Worm (Caenorhabditis elegans): ENCODE measurements around the gene clr-1.

Gene clr-1

DNA sequence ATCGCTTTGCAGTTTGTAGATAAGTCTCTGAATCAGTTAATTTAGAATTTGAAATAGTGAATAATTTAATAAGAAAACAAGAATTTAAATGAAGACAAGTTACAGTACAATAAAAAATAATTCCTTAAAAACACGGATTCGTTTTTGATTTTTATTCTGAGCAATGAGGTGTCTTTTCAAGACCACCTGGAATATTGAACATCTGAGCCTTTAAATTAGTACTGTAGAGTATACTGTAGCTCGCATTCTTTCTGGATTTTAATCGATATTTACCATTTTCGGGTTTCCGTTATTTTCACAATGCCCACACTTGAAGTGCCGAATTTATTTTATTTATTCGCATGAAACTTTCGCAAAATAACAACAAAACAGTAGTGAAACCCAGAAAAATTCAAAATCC is 42.3 kb upstream of the clr-1 start, which contains the start of gene F07F6.7:
Gene F07F6.7, minus strand, starts transcription at position 27 of the 400 bp plus-strand sequence.
- TF ChIP-seq unc-62 (GFP tag; optimal IDR thresholded peaks at IDR 0.05) (no peak), blmp-1 (tag; optimal IDR thresholded peaks at IDR 0.05) (no peak), unc-120 (tag; optimal IDR thresholded peaks at IDR 0.05; ENCODE audit: poor library complexity, severe bottlenecking) (no peak), nhr-2 (tag; optimal IDR thresholded peaks at IDR 0.05) (no peak), zip-8 (tag; optimal IDR thresholded peaks at IDR 0.05) (no peak), tbx-8 (GFP tag; optimal IDR thresholded peaks at IDR 0.05) (no peak), ceh-39 (tag; optimal IDR thresholded peaks at IDR 0.05) (no peak), ztf-11 (tag; optimal IDR thresholded peaks at IDR 0.05) (no peak), nhr-12 (tag; optimal IDR thresholded peaks at IDR 0.05) (no peak), mep-1 (tag; optimal IDR thresholded peaks at IDR 0.05) (no peak), unc-39 (tag; optimal IDR thresholded peaks at IDR 0.05) (no peak), snpc-4 (tag; optimal IDR thresholded peaks at IDR 0.05) (no peak), lin-13 (tag; optimal IDR thresholded peaks at IDR 0.05) (no peak), cnd-1 (tag; optimal IDR thresholded peaks at IDR 0.05) (no peak), mab-5 (tag; optimal IDR thresholded peaks at IDR 0.05) (no peak), mls-2 (tag; optimal IDR thresholded peaks at IDR 0.05) (no peak), M03D4.4 (tag; optimal IDR thresholded peaks at IDR 0.05) (no peak), flh-1 (GFP tag; optimal IDR thresholded peaks at IDR 0.05) (no peak)

- TF ChIP-seq nhr-2 (tag; optimal IDR thresholded peaks at IDR 0.05), result no peak
- TF ChIP-seq mls-2 (tag; optimal IDR thresholded peaks at IDR 0.05), result no peak
- no peak for TF ChIP-seq ceh-39 (tag; optimal IDR thresholded peaks at IDR 0.05)
- TF ChIP-seq ztf-11 (tag; optimal IDR thresholded peaks at IDR 0.05), result no peak
- no peak for TF ChIP-seq nhr-76 (tag; optimal IDR thresholded peaks at IDR 0.05)
- TF ChIP-seq lin-13 (tag; optimal IDR thresholded peaks at IDR 0.05), result no peak
- no peak for TF ChIP-seq unc-39 (tag; optimal IDR thresholded peaks at IDR 0.05)
- no peak for TF ChIP-seq pha-4 (tag; optimal IDR thresholded peaks at IDR 0.05)
- TF ChIP-seq sem-2 (GFP tag; optimal IDR thresholded peaks at IDR 0.05), result no peak
- no peak for TF ChIP-seq cnd-1 (tag; optimal IDR thresholded peaks at IDR 0.05)
- TF ChIP-seq mep-1 (tag; optimal IDR thresholded peaks at IDR 0.05), result no peak
- no peak for TF ChIP-seq nhr-237 (tag; optimal IDR thresholded peaks at IDR 0.05)
- no peak for TF ChIP-seq ceh-43 (GFP tag; optimal IDR thresholded peaks at IDR 0.05)
- no peak for TF ChIP-seq snpc-4 (tag; optimal IDR thresholded peaks at IDR 0.05)
- no peak for TF ChIP-seq mab-5 (tag; optimal IDR thresholded peaks at IDR 0.05)
- TF ChIP-seq nhr-12 (tag; optimal IDR thresholded peaks at IDR 0.05), result no peak
- TF ChIP-seq ceh-83 (GFP tag; optimal IDR thresholded peaks at IDR 0.05), result no peak
- no peak for TF ChIP-seq flh-1 (GFP tag; optimal IDR thresholded peaks at IDR 0.05)
- no peak for TF ChIP-seq tbx-8 (GFP tag; optimal IDR thresholded peaks at IDR 0.05)
- no peak for TF ChIP-seq ces-1 (GFP tag; optimal IDR thresholded peaks at IDR 0.05)
Observed at ce11 chrII:5425633-5426032, 40.5 kb upstream of the clr-1 start, which contains the start of gene F07F6.8. Gene F07F6.8, minus strand, starts transcription at chrII:5425733.

ce11 chrII:5426054-5426453 is 40.1 kb upstream of the clr-1 start:
- TF ChIP-seq mab-5 (tag; optimal IDR thresholded peaks at IDR 0.05) (no peak), blmp-1 (tag; optimal IDR thresholded peaks at IDR 0.05) (no peak), elt-3 (tag; optimal IDR thresholded peaks at IDR 0.05) (no peak), elt-1 (tag; optimal IDR thresholded peaks at IDR 0.05; ENCODE audit: borderline replicate concordance, insufficient read depth) (no peak), lsy-2 (tag; optimal IDR thresholded peaks at IDR 0.05) (no peak), hlh-1 (tag; optimal IDR thresholded peaks at IDR 0.05) (no peak), zip-8 (tag; optimal IDR thresholded peaks at IDR 0.05) (no peak), tbx-8 (GFP tag; optimal IDR thresholded peaks at IDR 0.05) (no peak), unc-62 (GFP tag; optimal IDR thresholded peaks at IDR 0.05) (peak; percentile 39), lin-13 (tag; optimal IDR thresholded peaks at IDR 0.05) (no peak), mls-2 (tag; optimal IDR thresholded peaks at IDR 0.05) (no peak), cnd-1 (tag; optimal IDR thresholded peaks at IDR 0.05) (no peak), snpc-4 (tag; optimal IDR thresholded peaks at IDR 0.05) (no peak), pha-4 (tag; optimal IDR thresholded peaks at IDR 0.05) (peak; percentile 33), ceh-43 (GFP tag; optimal IDR thresholded peaks at IDR 0.05) (no peak), drap-1 (GFP tag; optimal IDR thresholded peaks at IDR 0.05) (no peak), ceh-39 (tag; optimal IDR thresholded peaks at IDR 0.05) (peak; percentile 18), ham-2 (GFP tag; optimal IDR thresholded peaks at IDR 0.05) (no peak), nhr-2 (tag; optimal IDR thresholded peaks at IDR 0.05) (no peak), M03D4.4 (tag; optimal IDR thresholded peaks at IDR 0.05) (no peak), sem-2 (GFP tag; optimal IDR thresholded peaks at IDR 0.05) (no peak), unc-120 (tag; optimal IDR thresholded peaks at IDR 0.05; ENCODE audit: poor library complexity, severe bottlenecking) (peak; percentile 29), flh-1 (GFP tag; optimal IDR thresholded peaks at IDR 0.05) (no peak), bed-3 (GFP tag; optimal IDR thresholded peaks at IDR 0.05) (no peak), nhr-12 (tag; optimal IDR thresholded peaks at IDR 0.05) (no peak), mep-1 (tag; optimal IDR thresholded peaks at IDR 0.05) (peak; percentile 3), lin-32 (GFP tag; optimal IDR thresholded peaks at IDR 0.05) (no peak), nhr-237 (tag; optimal IDR thresholded peaks at IDR 0.05) (no peak), sptf-1 (tag; optimal IDR thresholded peaks at IDR 0.05) (peak; percentile 38), unc-39 (tag; optimal IDR thresholded peaks at IDR 0.05) (no peak), ztf-11 (tag; optimal IDR thresholded peaks at IDR 0.05) (no peak), nhr-28 (tag; optimal IDR thresholded peaks at IDR 0.05) (no peak), ceh-83 (GFP tag; optimal IDR thresholded peaks at IDR 0.05) (no peak), ces-1 (GFP tag; optimal IDR thresholded peaks at IDR 0.05) (no peak), nhr-76 (tag; optimal IDR thresholded peaks at IDR 0.05) (no peak)

All from whole organism, mixed stage, embryonic.